Fruit fly (Drosophila melanogaster) whole organism, embryonic: ENCODE results near the gene Shc.

Experiments
- Abd-B ChIP-seq: fragments of 200-800 bp; sonication (Bioruptor generic); optimal IDR thresholded peaks from 2 replicates; lab custom pipeline; 2018; ENCODE audit warnings: missing biosample characterization, mild to moderate bottlenecking, missing genetic modification characterization, moderate library complexity
- Atf-2 ChIP-seq: fragments of 200-800 bp; sonication (Bioruptor generic); optimal IDR thresholded peaks from 2 replicates; lab custom pipeline; 2016; ENCODE audit warnings: missing biosample characterization, missing genetic modification characterization
- B-H1 ChIP-seq: fragments of 200-800 bp; sonication (Bioruptor generic); IDR thresholded peaks from 3 replicates; pipeline ENCODE4 v1.3.6; 2022; ENCODE audit warnings: missing biosample characterization, missing genetic modification characterization
- CG1024 ChIP-seq: fragments of 200-800 bp; sonication (Bioruptor generic); IDR thresholded peaks from 2 replicates; pipeline ENCODE4 v1.3.6; 2022; ENCODE audit warnings: missing biosample characterization, missing genetic modification characterization
- CG11247 ChIP-seq: fragments of 200-800 bp; sonication (Bioruptor generic); IDR thresholded peaks from 2 replicates; pipeline ENCODE4 v1.3.6; 2022; ENCODE audit warnings: missing biosample characterization, missing genetic modification characterization
- CG11696 ChIP-seq: fragments of 200-800 bp; sonication (Bioruptor generic); IDR thresholded peaks from 2 replicates; pipeline ENCODE4 v1.3.6; 2022; ENCODE audit warnings: missing biosample characterization, missing genetic modification characterization
- CG12071 ChIP-seq: fragments of 200-800 bp; sonication (Bioruptor generic); optimal IDR thresholded peaks from 3 replicates; lab custom pipeline; 2018; ENCODE audit warnings: missing biosample characterization, mild to moderate bottlenecking, missing genetic modification characterization
- CG14667 ChIP-seq: fragments of 200-800 bp; sonication (Bioruptor generic); IDR thresholded peaks from 2 replicates; pipeline ENCODE4 v1.3.6; 2022; ENCODE audit warnings: missing biosample characterization, missing genetic modification characterization
- CG15601 ChIP-seq: fragments of 200-800 bp; sonication (Bioruptor generic); optimal IDR thresholded peaks from 3 replicates; lab custom pipeline; 2019; ENCODE audit warnings: missing biosample characterization, mild to moderate bottlenecking, missing genetic modification characterization, moderate library complexity
- CG17328 ChIP-seq: fragments of 200-800 bp; sonication (Bioruptor generic); IDR thresholded peaks from 2 replicates; pipeline ENCODE4 v1.3.6; 2022; ENCODE audit warnings: missing biosample characterization, missing genetic modification characterization
- CG2199 ChIP-seq: fragments of 200-800 bp; sonication (Bioruptor generic); IDR thresholded peaks from 3 replicates; pipeline ENCODE4 v1.3.6; 2022; ENCODE audit warnings: missing biosample characterization, missing genetic modification characterization
- CG31388 ChIP-seq: fragments of 200-800 bp; sonication (Bioruptor generic); optimal IDR thresholded peaks from 2 replicates; lab custom pipeline; 2016; ENCODE audit warnings: missing biosample characterization, missing genetic modification characterization
- CG3163 ChIP-seq: fragments of 200-800 bp; sonication (Bioruptor generic); optimal IDR thresholded peaks from 3 replicates; lab custom pipeline; 2016; ENCODE audit warnings: missing biosample characterization, missing genetic modification characterization
- CG6791 ChIP-seq: fragments of 200-800 bp; sonication (Bioruptor generic); IDR thresholded peaks from 3 replicates; pipeline ENCODE4 v1.3.6; 2022; ENCODE audit warnings: missing biosample characterization, missing genetic modification characterization; ENCODE audit not compliant: partially characterized antibody
- CG7271 ChIP-seq: fragments of 200-800 bp; sonication (Bioruptor generic); optimal IDR thresholded peaks from 2 replicates; lab custom pipeline; 2018; ENCODE audit warnings: missing biosample characterization, mild to moderate bottlenecking, missing genetic modification characterization, moderate library complexity
- Camta ChIP-seq: fragments of 200-800 bp; sonication (Bioruptor generic); optimal IDR thresholded peaks from 2 replicates; lab custom pipeline; 2016; ENCODE audit warnings: missing biosample characterization, missing genetic modification characterization
- Chrac-16 ChIP-seq: fragments of 200-800 bp; sonication (Bioruptor generic); optimal IDR thresholded peaks from 3 replicates; lab custom pipeline; 2016; ENCODE audit warnings: missing biosample characterization, missing genetic modification characterization
- Doc2 ChIP-seq: fragments of 200-800 bp; sonication (Bioruptor generic); IDR thresholded peaks from 2 replicates; pipeline ENCODE4 v1.3.6; 2022; ENCODE audit warnings: missing biosample characterization, missing genetic modification characterization
- Drgx ChIP-seq: fragments of 200-800 bp; sonication (Bioruptor generic); IDR thresholded peaks from 2 replicates; pipeline ENCODE4 v1.3.6; 2022; ENCODE audit warnings: missing biosample characterization, missing genetic modification characterization
- E2f2 ChIP-seq: fragments of 200-800 bp; sonication (Bioruptor generic); IDR thresholded peaks from 2 replicates; pipeline ENCODE4 v1.3.6; 2022; ENCODE audit warnings: missing biosample characterization, missing genetic modification characterization
- Hey ChIP-seq: fragments of 200-800 bp; sonication (Bioruptor generic); optimal IDR thresholded peaks from 3 replicates; lab custom pipeline; 2018; ENCODE audit warnings: missing biosample characterization, mild to moderate bottlenecking, missing genetic modification characterization
- Lhr ChIP-seq: fragments of 200-800 bp; sonication (Bioruptor generic); optimal IDR thresholded peaks from 3 replicates; lab custom pipeline; 2017; ENCODE audit warnings: mild to moderate bottlenecking, missing biosample characterization, missing genetic modification reagents, missing genetic modification characterization
- Max ChIP-seq: fragments of 200-800 bp; sonication (Bioruptor generic); optimal IDR thresholded peaks from 2 replicates; lab custom pipeline; 2016; ENCODE audit warnings: missing biosample characterization, mild to moderate bottlenecking, missing genetic modification characterization
- Ptx1 ChIP-seq: fragments of 200-800 bp; sonication (Bioruptor generic); IDR thresholded peaks from 2 replicates; pipeline ENCODE4 v1.3.6; 2022; ENCODE audit warnings: missing biosample characterization, missing genetic modification characterization
- Side ChIP-seq: fragments of 200-800 bp; sonication (Bioruptor generic); optimal IDR thresholded peaks from 2 replicates; lab custom pipeline; 2016; ENCODE audit warnings: missing biosample characterization, missing genetic modification characterization
- ab ChIP-seq: fragments of 200-800 bp; sonication (Bioruptor generic); optimal IDR thresholded peaks from 2 replicates; lab custom pipeline; 2016; ENCODE audit warnings: missing biosample characterization, missing genetic modification characterization
- bbx ChIP-seq: fragments of 200-800 bp; sonication (Bioruptor generic); IDR thresholded peaks from 2 replicates; pipeline ENCODE4 v1.3.6; 2022; ENCODE audit warnings: missing biosample characterization, missing genetic modification characterization; ENCODE audit not compliant: partially characterized antibody
- btn ChIP-seq: fragments of 200-800 bp; sonication (Bioruptor generic); optimal IDR thresholded peaks from 2 replicates; lab custom pipeline; 2016; ENCODE audit warnings: missing biosample characterization, missing genetic modification characterization
- cas ChIP-seq: fragments of 200-800 bp; sonication (Bioruptor generic); IDR thresholded peaks from 2 replicates; pipeline ENCODE4 v1.3.6; 2022; ENCODE audit warnings: missing biosample characterization, missing genetic modification characterization
- chm ChIP-seq: fragments of 200-800 bp; sonication (Bioruptor generic); IDR thresholded peaks from 2 replicates; pipeline ENCODE4 v1.3.6; 2022; ENCODE audit warnings: missing biosample characterization, missing genetic modification characterization
- danr ChIP-seq: fragments of 200-800 bp; sonication (Bioruptor generic); IDR thresholded peaks from 2 replicates; pipeline ENCODE4 v1.3.6; 2022; ENCODE audit warnings: missing biosample characterization, missing genetic modification characterization
- esg ChIP-seq: fragments of 200-800 bp; sonication (Bioruptor generic); conservative IDR thresholded peaks from 2 replicates; pipeline ENCODE4 v1.3.6; 2022; ENCODE audit warnings: missing biosample characterization, missing genetic modification characterization
- fd102C ChIP-seq: fragments of 200-800 bp; sonication (Bioruptor generic); optimal IDR thresholded peaks from 2 replicates; lab custom pipeline; 2018; ENCODE audit warnings: missing biosample characterization, mild to moderate bottlenecking, missing genetic modification characterization, moderate library complexity
- fd64A ChIP-seq: fragments of 200-800 bp; sonication (Bioruptor generic); optimal IDR thresholded peaks from 3 replicates; lab custom pipeline; 2018; ENCODE audit warnings: missing biosample characterization, mild to moderate bottlenecking, missing genetic modification characterization
- ham ChIP-seq: fragments of 200-800 bp; sonication (Bioruptor generic); IDR thresholded peaks from 2 replicates; pipeline ENCODE4 v1.3.6; 2022; ENCODE audit warnings: missing biosample characterization, missing genetic modification characterization
- ind ChIP-seq: fragments of 200-800 bp; sonication (Bioruptor generic); optimal IDR thresholded peaks from 3 replicates; lab custom pipeline; 2016; ENCODE audit warnings: missing biosample characterization, missing genetic modification characterization
- lov ChIP-seq, 2 experiments: fragments of 200-800 bp in 1 of 2; fragments of >200 bp in 1 of 2; sonication (Bioruptor generic) in 1 of 2; IDR thresholded peaks in 1 of 2; optimal IDR thresholded peaks in 1 of 2; 2 replicates in 1 of 2; 3 replicates in 1 of 2; pipeline versions ENCODE4 v1.3.6 to Lab custom; 2017 to 2022; ENCODE audit warnings: missing biosample characterization in 1 of 2, missing genetic modification characterization in 1 of 2
- nau ChIP-seq: fragments of 200-800 bp; sonication (Bioruptor generic); optimal IDR thresholded peaks from 3 replicates; lab custom pipeline; 2017; ENCODE audit warnings: missing biosample characterization, mild to moderate bottlenecking, missing genetic modification characterization, missing genetic modification reagents
- oc ChIP-seq: fragments of 200-800 bp; sonication (Bioruptor generic); optimal IDR thresholded peaks from 2 replicates; lab custom pipeline; 2018; ENCODE audit warnings: missing biosample characterization, mild to moderate bottlenecking, missing genetic modification characterization, moderate library complexity
- pfk ChIP-seq: fragments of 200-800 bp; sonication (Bioruptor generic); optimal IDR thresholded peaks from 2 replicates; lab custom pipeline; 2018; ENCODE audit warnings: missing biosample characterization, mild to moderate bottlenecking, missing genetic modification characterization, moderate library complexity
- ranshi ChIP-seq: fragments of 200-800 bp; sonication (Bioruptor generic); IDR thresholded peaks from 2 replicates; pipeline ENCODE4 v1.3.6; 2022; ENCODE audit warnings: missing biosample characterization, missing genetic modification characterization
- repo ChIP-seq: fragments of 200-800 bp; sonication (Bioruptor generic); optimal IDR thresholded peaks from 2 replicates; lab custom pipeline; 2016; ENCODE audit warnings: missing biosample characterization, missing genetic modification characterization
- scrt ChIP-seq: fragments of 200-800 bp; sonication (Bioruptor generic); optimal IDR thresholded peaks from 2 replicates; lab custom pipeline; 2018; ENCODE audit warnings: missing biosample characterization, mild to moderate bottlenecking, missing genetic modification characterization, moderate library complexity
- sd ChIP-seq: fragments of 200-800 bp; sonication (Bioruptor generic); optimal IDR thresholded peaks from 3 replicates; lab custom pipeline; 2018; ENCODE audit warnings: missing biosample characterization, mild to moderate bottlenecking, missing genetic modification characterization, moderate library complexity
- sisA ChIP-seq: fragments of 200-800 bp; sonication (Bioruptor generic); IDR thresholded peaks from 2 replicates; pipeline ENCODE4 v1.3.6; 2022; ENCODE audit warnings: missing biosample characterization, missing genetic modification characterization
- vfl ChIP-seq: fragments of 200-800 bp; sonication (Bioruptor generic); optimal IDR thresholded peaks from 2 replicates; lab custom pipeline; 2016; ENCODE audit warnings: missing biosample characterization, missing genetic modification characterization
- vnd ChIP-seq: fragments of 200-800 bp; sonication (Bioruptor generic); IDR thresholded peaks from 3 replicates; pipeline ENCODE4 v1.3.6; 2022; ENCODE audit warnings: missing biosample characterization, missing genetic modification characterization; ENCODE audit not compliant: partially characterized antibody
- vvl ChIP-seq: fragments of 200-800 bp; sonication (Bioruptor generic); IDR thresholded peaks from 2 replicates; pipeline ENCODE4 v1.3.6; 2022; ENCODE audit warnings: missing biosample characterization, missing genetic modification characterization

Shc gene

dm6 chr3L:9460775-9461491, 34.1 kb downstream of the Shc start, which contains the start of the genes CG3434 and CG44838 (continued):
- 0 out of 2 replicates have a peak, but pooled peaks have one; percentile 65 for TF ChIP-seq cas (GFP tag; lab: Robert Waterston, UW)
- peak; percentile 88 for TF ChIP-seq Max (GFP tag; lab: Kevin White, UChicago)
- peak; percentile 49 for TF ChIP-seq sd
- TF ChIP-seq ham (GFP tag; lab: Robert Waterston, UW) = no peak
- TF ChIP-seq Chrac-16 (GFP tag; lab: Kevin White, UChicago) = peak; percentile 84
- peak; percentile 88 for TF ChIP-seq vvl (GFP tag; lab: Robert Waterston, UW)
- TF ChIP-seq scrt = peak; percentile 75
- TF ChIP-seq Drgx (GFP tag; lab: Robert Waterston, UW) = peak; percentile 58
- TF ChIP-seq Hey (tag; lab: Kevin White, UChicago) = peak; percentile 9
- peak; percentile 47; the same call in 1 of the 2 replicates for TF ChIP-seq CG14667
- peak; percentile 18 for TF ChIP-seq CG12071
- TF ChIP-seq ind (GFP tag; lab: Kevin White, UChicago) = peak; percentile 81
- TF ChIP-seq CG15601 (tag; lab: Kevin White, UChicago) = peak; percentile 98
- TF ChIP-seq CG11696 (GFP tag; lab: Robert Waterston, UW) = peak; percentile 38
- TF ChIP-seq CG31388 (GFP tag; lab: Kevin White, UChicago) = peak; percentile 32
- TF ChIP-seq danr = no peak
- peak; percentile 31 for TF ChIP-seq fd102C (GFP tag; lab: Kevin White, UChicago)
- TF ChIP-seq vfl (GFP tag; lab: Kevin White, UChicago) = peak; percentile 68
- peak; percentile 77 for TF ChIP-seq ab (GFP tag; lab: Kevin White, UChicago)
- TF ChIP-seq Atf-2 = peak; percentile 19
- 0 out of 2 replicates have a peak, but pooled peaks have one; percentile 38 for TF ChIP-seq CG1024 (GFP tag; lab: Robert Waterston, UW)
- TF ChIP-seq CG2199 (GFP tag; lab: Robert Waterston, UW) = peak; percentile 76
- TF ChIP-seq nau (GFP tag; lab: Kevin White, UChicago) = peak; percentile 48
- TF ChIP-seq B-H1 (GFP tag; lab: Robert Waterston, UW) = peak; percentile 69
- TF ChIP-seq Lhr = peak; percentile 70
- TF ChIP-seq btn (GFP tag; lab: Kevin White, UChicago) = peak; percentile 25
- TF ChIP-seq, all 482 proteins: peak for 382

DNA sequence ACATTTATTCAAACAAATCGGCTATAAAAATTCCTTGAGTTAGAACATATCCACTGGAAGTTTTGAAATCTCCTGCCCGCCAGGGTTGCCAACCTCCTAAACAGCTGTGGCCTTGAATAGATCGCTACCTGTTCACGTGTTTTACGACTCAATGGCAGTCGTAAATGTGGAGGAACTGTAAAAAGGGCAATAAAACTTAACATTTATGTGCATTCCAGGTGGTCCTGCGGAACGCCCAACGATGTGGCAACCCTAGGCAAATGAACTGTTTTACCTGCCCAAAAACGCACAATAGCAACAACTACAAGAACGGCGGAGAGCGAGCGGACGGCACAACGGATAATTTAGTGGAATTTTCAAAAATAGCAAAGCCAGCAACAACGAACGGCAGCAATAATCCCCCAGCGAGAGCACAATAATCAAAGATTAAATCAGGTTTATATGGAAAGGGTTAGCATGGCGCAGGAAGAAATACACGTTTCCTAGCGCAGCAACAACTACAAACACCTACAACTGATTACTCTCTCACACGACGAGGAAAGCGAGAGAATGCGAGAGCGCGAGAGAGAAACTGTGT, 34.9 kb downstream of the Shc start:
- TF ChIP-seq Abd-B (peak; percentile 63), CG3163 (GFP tag; lab: Kevin White, UChicago) (no peak), bbx (GFP tag; lab: Robert Waterston, UW) (0 out of 2 replicates have a peak, but pooled peaks have one; percentile 55), repo (GFP tag; lab: Kevin White, UChicago) (no peak), lov (optimal IDR thresholded peaks at IDR 0.05; lab: Kevin White, UChicago) (no peak), lov (GFP tag; IDR thresholded peaks at IDR 0.05; lab: Robert Waterston, UW) (no peak), vnd (no peak), Doc2 (no peak), pfk (GFP tag; lab: Kevin White, UChicago) (no peak), Side (GFP tag; lab: Kevin White, UChicago) (no peak), Camta (GFP tag; lab: Kevin White, UChicago) (no peak), CG7271 (peak; percentile 98), Ptx1 (GFP tag; lab: Robert Waterston, UW) (peak; percentile 55), CG11247 (GFP tag; lab: Robert Waterston, UW) (0 out of 2 replicates have a peak, but pooled peaks have one; percentile 31), ranshi (peak; percentile 35; the same call in 1 of the 2 replicates), CG17328 (GFP tag; lab: Robert Waterston, UW) (peak; percentile 65), oc (tag; lab: Kevin White, UChicago) (no peak), Atf-2 (no peak), fd64A (no peak), E2f2 (GFP tag; lab: Robert Waterston, UW) (no peak; the same call in 1 of the 2 replicates), CG6791 (peak; percentile 46; the same call in 1 of the 3 replicates), chm (GFP tag; lab: Robert Waterston, UW) (no peak), esg (0 out of 2 replicates have a peak, but pooled peaks have one; percentile 28), sisA (peak; percentile 41)
